Worm (Caenorhabditis elegans): Measurements from ENCODE around the gene fbxb-9.

Gene fbxb-9

DNA sequence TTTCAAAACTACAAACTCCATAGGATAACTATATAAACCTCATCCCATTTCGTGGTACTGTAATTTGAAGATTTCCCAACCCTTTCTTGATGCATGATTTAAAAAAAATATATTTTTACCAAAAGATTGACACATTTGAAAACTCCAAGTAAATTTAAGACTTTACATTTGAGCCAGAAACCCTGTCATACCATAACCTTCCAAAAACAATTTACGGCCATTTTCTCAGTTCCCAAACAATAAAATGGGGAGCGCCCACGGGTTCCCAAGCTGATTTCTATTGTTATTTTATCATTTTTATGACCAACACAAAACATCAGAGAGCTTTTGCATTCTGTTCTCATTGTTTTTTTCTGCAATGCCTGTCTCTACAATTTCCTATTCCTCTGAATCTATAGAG is 49.7 kb downstream of the fbxb-9 start, which contains the start of gene clc-9:
Gene clc-9 (plus strand): TSS at position 301 of the 400 bp plus-strand sequence.
- TF ChIP-seq ceh-83 (GFP tag; optimal IDR thresholded peaks at IDR 0.05), result no peak
- no peak for TF ChIP-seq zip-8 (tag; optimal IDR thresholded peaks at IDR 0.05)
- TF ChIP-seq mab-5 (tag; optimal IDR thresholded peaks at IDR 0.05), result no peak

DNA sequence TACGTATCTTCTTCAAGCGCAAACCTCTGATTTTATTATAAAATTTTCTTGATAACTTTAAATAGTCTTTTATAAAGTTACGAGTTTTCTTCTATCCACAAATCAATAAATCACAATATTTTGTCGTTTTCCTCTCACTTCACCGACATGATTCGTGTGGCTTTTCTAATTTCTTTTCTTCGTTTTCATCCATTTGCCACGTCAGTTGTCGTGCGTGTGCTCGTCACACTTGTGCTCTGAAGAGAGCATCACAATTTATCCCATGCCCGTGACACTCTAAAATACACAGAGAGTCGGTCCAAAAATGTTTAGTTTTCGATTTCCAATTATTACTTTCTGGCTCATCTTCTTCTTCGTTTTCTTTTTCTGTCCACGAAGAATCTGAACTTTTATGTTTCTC is 50.5 kb downstream of the fbxb-9 start:
- TF ChIP-seq hlh-1 (tag; optimal IDR thresholded peaks at IDR 0.05) (peak; percentile 75), lin-13 (tag; optimal IDR thresholded peaks at IDR 0.05) (no peak), pha-4 (tag; optimal IDR thresholded peaks at IDR 0.05) (no peak)
